Fruit fly (Drosophila melanogaster): ENCODE data around the gene CG15172.

CG15172 gene

DNA sequence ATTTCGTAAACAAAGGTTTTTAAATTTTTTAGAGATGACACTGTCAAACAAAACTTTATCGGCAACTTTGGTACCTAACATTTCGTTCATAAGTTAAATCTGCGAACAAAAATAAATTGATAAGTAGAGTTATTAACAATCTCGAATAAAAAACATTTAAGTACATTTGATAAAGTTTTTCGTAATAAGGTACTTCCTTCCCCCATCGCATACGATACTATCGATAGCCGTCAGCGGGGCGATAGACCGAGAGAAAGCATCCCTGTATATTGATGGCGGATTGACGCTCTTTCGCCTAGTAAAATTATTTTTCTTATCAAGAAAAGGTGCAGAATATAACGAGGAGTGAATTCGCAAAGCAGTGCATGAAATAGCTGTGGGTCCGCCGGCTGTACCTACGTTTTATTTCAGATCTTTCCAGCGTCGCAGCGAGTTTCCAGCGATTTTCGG, 22.9 kb downstream of the CG15172 start, which contains the start of the genes Ttc19 and Acn (continued):
- peak; percentile 86 for TF ChIP-seq CG9727 (GFP tag; optimal IDR thresholded peaks at IDR 0.05)
- TF ChIP-seq CG30020 (tag; optimal IDR thresholded peaks at IDR 0.05): peak; percentile 83
- TF ChIP-seq Rfx (GFP tag; IDR thresholded peaks at IDR 0.05): peak; percentile 90
- no peak for TF ChIP-seq sc (optimal IDR thresholded peaks at IDR 0.05)
- TF ChIP-seq sc (GFP tag; optimal IDR thresholded peaks at IDR 0.05): peak; percentile 32
- peak; percentile 32 for TF ChIP-seq Usf (GFP tag; optimal IDR thresholded peaks at IDR 0.05)
- peak; percentile 93 for TF ChIP-seq inv (GFP tag; IDR thresholded peaks at IDR 0.05; ENCODE audit: partially characterized antibody)
- TF ChIP-seq unpg (GFP tag; optimal IDR thresholded peaks at IDR 0.05): peak; percentile 81
- peak; percentile 88 for TF ChIP-seq ato (GFP tag; IDR thresholded peaks at IDR 0.05; ENCODE audit: partially characterized antibody)
- peak; percentile 88 for TF ChIP-seq CoRest (tag; optimal IDR thresholded peaks at IDR 0.05)
- TF ChIP-seq dmrt99B (tag; optimal IDR thresholded peaks at IDR 0.05): no peak
- TF ChIP-seq unc-4 (GFP tag; IDR thresholded peaks at IDR 0.05; ENCODE audit: partially characterized antibody): peak; percentile 92
- peak; percentile 98 for TF ChIP-seq Dll (GFP tag; IDR thresholded peaks at IDR 0.05; ENCODE audit: partially characterized antibody)
- peak; percentile 77 for TF ChIP-seq CG15601 (tag; optimal IDR thresholded peaks at IDR 0.05)
- TF ChIP-seq BtbVII (GFP tag; optimal IDR thresholded peaks at IDR 0.05): peak; percentile 6
- TF ChIP-seq dpn (GFP tag; optimal IDR thresholded peaks at IDR 0.05): peak; percentile 72 to 92
- TF ChIP-seq Eip74EF (GFP tag; optimal IDR thresholded peaks at IDR 0.05): no peak
- no peak for TF ChIP-seq CG4360 (GFP tag; IDR thresholded peaks at IDR 0.05)
- peak; percentile 16 for TF ChIP-seq CG3995 (GFP tag; optimal IDR thresholded peaks at IDR 0.05)
- peak; percentile 82 for TF ChIP-seq CG14441 (GFP tag; IDR thresholded peaks at IDR 0.05)
- 0 out of 3 replicates have a peak, but pooled peaks have one; percentile 33 for TF ChIP-seq gce (GFP tag; IDR thresholded peaks at IDR 0.05)
- TF ChIP-seq Side (GFP tag; optimal IDR thresholded peaks at IDR 0.05): peak; percentile 90
- peak; percentile 76 for TF ChIP-seq en (GFP tag; optimal IDR thresholded peaks at IDR 0.05)
- TF ChIP-seq Ets97D (GFP tag; optimal IDR thresholded peaks at IDR 0.05): peak; percentile 90
- TF ChIP-seq Jarid2 (GFP tag; optimal IDR thresholded peaks at IDR 0.05): no peak
- no peak for TF ChIP-seq Sox100B (GFP tag; optimal IDR thresholded peaks at IDR 0.05)
- TF ChIP-seq CG10274 (GFP tag; optimal IDR thresholded peaks at IDR 0.05): no peak
- no peak for TF ChIP-seq odd (GFP tag; optimal IDR thresholded peaks at IDR 0.05)
- peak; percentile 71 for TF ChIP-seq caup (GFP tag; optimal IDR thresholded peaks at IDR 0.05; ENCODE audit: severe bottlenecking)
- TF ChIP-seq CG5953 (GFP tag; IDR thresholded peaks at IDR 0.05): 0 out of 2 replicates have a peak, but pooled peaks have one; percentile 25
- peak; percentile 68 for TF ChIP-seq psq (GFP tag; optimal IDR thresholded peaks at IDR 0.05)
- peak; percentile 35 for TF ChIP-seq nom (GFP tag; optimal IDR thresholded peaks at IDR 0.05)
- peak; percentile 88 for TF ChIP-seq CG9817 (tag; optimal IDR thresholded peaks at IDR 0.05)
- TF ChIP-seq CG2889 (GFP tag; IDR thresholded peaks at IDR 0.05): peak; percentile 71; the same call in 1 of the 3 replicates
- TF ChIP-seq CG15514 (GFP tag; optimal IDR thresholded peaks at IDR 0.05): peak; percentile 79
- 0 out of 3 replicates have a peak, but pooled peaks have one; percentile 17 for TF ChIP-seq sr (GFP tag; IDR thresholded peaks at IDR 0.05)
- TF ChIP-seq zfh2 (GFP tag; optimal IDR thresholded peaks at IDR 0.05): peak; percentile 93
- TF ChIP-seq B-H1 (GFP tag; IDR thresholded peaks at IDR 0.05): peak; percentile 70
- peak; percentile 92 for TF ChIP-seq CG30403 (GFP tag; optimal IDR thresholded peaks at IDR 0.05)
- TF ChIP-seq Gsc (GFP tag; IDR thresholded peaks at IDR 0.05): 0 out of 2 replicates have a peak, but pooled peaks have one; percentile 20
- TF ChIP-seq HmgZ (tag; optimal IDR thresholded peaks at IDR 0.05): peak; percentile 82
- no peak for TF ChIP-seq jigr1 (GFP tag; IDR thresholded peaks at IDR 0.05)
- peak; percentile 74 for TF ChIP-seq Six4 (GFP tag; optimal IDR thresholded peaks at IDR 0.05)
- peak; percentile 85 for TF ChIP-seq Atf3 (GFP tag; optimal IDR thresholded peaks at IDR 0.05)
- peak; percentile 45 for TF ChIP-seq crol (GFP tag; IDR thresholded peaks at IDR 0.05)
- TF ChIP-seq CG10209 (GFP tag; optimal IDR thresholded peaks at IDR 0.05): peak; percentile 69
- peak; percentile 85 for TF ChIP-seq CG3847 (GFP tag; IDR thresholded peaks at IDR 0.05)
- peak; percentile 73 for TF ChIP-seq chm (GFP tag; IDR thresholded peaks at IDR 0.05)
- TF ChIP-seq CG2712 (tag; optimal IDR thresholded peaks at IDR 0.05): peak; percentile 88
- peak; percentile 62 for TF ChIP-seq E2f1 (GFP tag; IDR thresholded peaks at IDR 0.05)
